Fruit fly (Drosophila melanogaster): Measurements from ENCODE around the gene DIP-iota.

The DIP-iota gene

dm6 chr2L:6610683-6611373, 10.7 kb downstream of the DIP-iota start, which contains the start of gene CG11050 (continued):
- peak; percentile 66 for TF ChIP-seq HHEX (GFP tag; optimal IDR thresholded peaks at IDR 0.05)
- TF ChIP-seq HLH54F (GFP tag; optimal IDR thresholded peaks at IDR 0.05), result peak; percentile 84
- TF ChIP-seq CG7987 (GFP tag; optimal IDR thresholded peaks at IDR 0.05), result peak; percentile 77
- peak; percentile 90 for TF ChIP-seq gfzf (GFP tag; optimal IDR thresholded peaks at IDR 0.05)
- TF ChIP-seq CrebB (tag; optimal IDR thresholded peaks at IDR 0.05), result peak; percentile 64
- peak; percentile 59 for TF ChIP-seq crc (GFP tag; optimal IDR thresholded peaks at IDR 0.05)
- TF ChIP-seq Hmr (GFP tag; optimal IDR thresholded peaks at IDR 0.05), result peak; percentile 94
- TF ChIP-seq Ets65A (GFP tag), result peak; percentile 96
- TF ChIP-seq CG2889 (GFP tag; IDR thresholded peaks at IDR 0.05), result 0 out of 3 replicates have a peak, but pooled peaks have one; percentile 36
- TF ChIP-seq CG6813 (GFP tag; optimal IDR thresholded peaks at IDR 0.05), result peak; percentile 67
- peak; percentile 84 for TF ChIP-seq CG17829 (tag; optimal IDR thresholded peaks at IDR 0.05)
- peak; percentile 79 for TF ChIP-seq Meics (GFP tag; optimal IDR thresholded peaks at IDR 0.05)
- TF ChIP-seq Ptx1 (GFP tag; IDR thresholded peaks at IDR 0.05), result peak; percentile 74
- no peak for TF ChIP-seq vnd (GFP tag; IDR thresholded peaks at IDR 0.05; ENCODE audit: partially characterized antibody)
- peak; percentile 55 for TF ChIP-seq CG6689 (GFP tag; IDR thresholded peaks at IDR 0.05)
- TF ChIP-seq fu2 (GFP tag; optimal IDR thresholded peaks at IDR 0.05), result peak; percentile 81
- 0 out of 3 replicates have a peak, but pooled peaks have one; percentile 17 for TF ChIP-seq CG3726 (GFP tag; IDR thresholded peaks at IDR 0.05)
- 0 out of 3 replicates have a peak, but pooled peaks have one; percentile 29 for TF ChIP-seq CG11093 (GFP tag; IDR thresholded peaks at IDR 0.05)
- TF ChIP-seq D19B (GFP tag; optimal IDR thresholded peaks at IDR 0.05), result peak; percentile 49
- TF ChIP-seq CG15269 (tag; optimal IDR thresholded peaks at IDR 0.05), result peak; percentile 61
- TF ChIP-seq ro (GFP tag; IDR thresholded peaks at IDR 0.05), result no peak
- no peak for TF ChIP-seq CG8359 (GFP tag; optimal IDR thresholded peaks at IDR 0.05; ENCODE audit: borderline replicate concordance)
- TF ChIP-seq crp (GFP tag; optimal IDR thresholded peaks at IDR 0.05), result peak; percentile 99 to 100
- peak; percentile 37 for TF ChIP-seq Ssrp (tag; optimal IDR thresholded peaks at IDR 0.05)
- TF ChIP-seq wor (GFP tag; IDR thresholded peaks at IDR 0.05), result no peak
- TF ChIP-seq CG13424 (tag; optimal IDR thresholded peaks at IDR 0.05), result peak; percentile 66
- peak; percentile 90 for TF ChIP-seq her (GFP tag; optimal IDR thresholded peaks at IDR 0.05)
- peak; percentile 48; the same call in 1 of the 2 replicates for TF ChIP-seq unc-4 (GFP tag; IDR thresholded peaks at IDR 0.05; ENCODE audit: partially characterized antibody)
- TF ChIP-seq NK7.1 (GFP tag; optimal IDR thresholded peaks at IDR 0.05), result peak; percentile 77
- peak; percentile 66 for TF ChIP-seq Drgx (GFP tag; IDR thresholded peaks at IDR 0.05)
- 0 out of 3 replicates have a peak, but pooled peaks have one; percentile 70 for TF ChIP-seq otp (GFP tag; IDR thresholded peaks at IDR 0.05)
- no peak for TF ChIP-seq fd64A (GFP tag; optimal IDR thresholded peaks at IDR 0.05)
- peak; percentile 80 for TF ChIP-seq Antp (GFP tag; optimal IDR thresholded peaks at IDR 0.05)
- peak; percentile 46 for TF ChIP-seq jing (GFP tag; optimal IDR thresholded peaks at IDR 0.05)
- no peak for TF ChIP-seq Lim3 (GFP tag; IDR thresholded peaks at IDR 0.05)
- TF ChIP-seq CG9437 (GFP tag; optimal IDR thresholded peaks at IDR 0.05), result peak; percentile 36
- peak; percentile 63 for TF ChIP-seq CG9817 (tag; optimal IDR thresholded peaks at IDR 0.05)
- TF ChIP-seq CG10431 (GFP tag; optimal IDR thresholded peaks at IDR 0.05), result no peak
- peak; percentile 23 for TF ChIP-seq Vsx1 (GFP tag; optimal IDR thresholded peaks at IDR 0.05)
- TF ChIP-seq CG7556 (GFP tag; optimal IDR thresholded peaks at IDR 0.05), result peak; percentile 64
- no peak for TF ChIP-seq ham (GFP tag; IDR thresholded peaks at IDR 0.05)
- peak; percentile 80 for TF ChIP-seq bcd (GFP tag; optimal IDR thresholded peaks at IDR 0.05)
- TF ChIP-seq stc (GFP tag; IDR thresholded peaks at IDR 0.05), result peak; percentile 84
- peak; percentile 30 for TF ChIP-seq CG10462 (GFP tag; optimal IDR thresholded peaks at IDR 0.05)
- peak; percentile 51 for TF ChIP-seq CG9727 (GFP tag; optimal IDR thresholded peaks at IDR 0.05)
- peak; percentile 89 for TF ChIP-seq slbo (GFP tag; IDR thresholded peaks at IDR 0.05)
- peak; percentile 28 for TF ChIP-seq Spps (tag; optimal IDR thresholded peaks at IDR 0.05)
- TF ChIP-seq yki (optimal IDR thresholded peaks at IDR 0.05), result no peak
- peak; percentile 62 for TF ChIP-seq cwo (GFP tag; optimal IDR thresholded peaks at IDR 0.05)
